Fruit fly (Drosophila melanogaster) whole organism, embryonic: ENCODE measurements around the gene sick.
A peak's percentile ranks its signal among the peaks of the same experiment; 100 is the strongest.

Source experiments
- Abd-B ChIP-seq: fragments of 200-800 bp; sonication (Bioruptor generic); optimal IDR thresholded peaks from 2 replicates; lab custom pipeline; 2018; ENCODE audit warnings: missing biosample characterization, mild to moderate bottlenecking, missing genetic modification characterization, moderate library complexity
- Bdp1 ChIP-seq: fragments of 200-800 bp; sonication (Bioruptor generic); optimal IDR thresholded peaks from 3 replicates; lab custom pipeline; 2016; ENCODE audit warnings: missing biosample characterization, missing genetic modification characterization
- CG10366 ChIP-seq: fragments of 200-800 bp; sonication (Bioruptor generic); IDR thresholded peaks from 2 replicates; pipeline ENCODE4 v1.3.6; 2022; ENCODE audit warnings: missing biosample characterization, missing genetic modification characterization
- CG10462 ChIP-seq: fragments of 200-800 bp; sonication (Bioruptor generic); optimal IDR thresholded peaks from 2 replicates; lab custom pipeline; 2016; ENCODE audit warnings: missing biosample characterization, missing genetic modification characterization
- CG10654 ChIP-seq: fragments of 200-800 bp; sonication (Bioruptor generic); optimal IDR thresholded peaks from 2 replicates; lab custom pipeline; 2016; ENCODE audit warnings: missing biosample characterization, missing genetic modification characterization
- CG11456 ChIP-seq: fragments of 200-800 bp; sonication (Bioruptor generic); IDR thresholded peaks from 3 replicates; pipeline ENCODE4 v1.3.6; 2022; ENCODE audit warnings: missing biosample characterization, missing genetic modification characterization
- CG12219 ChIP-seq: fragments of 200-800 bp; sonication (Bioruptor generic); optimal IDR thresholded peaks from 3 replicates; lab custom pipeline; 2018; ENCODE audit warnings: missing biosample characterization, mild to moderate bottlenecking, missing genetic modification characterization
- CG12299 ChIP-seq: fragments of 200-800 bp; sonication (Bioruptor generic); optimal IDR thresholded peaks from 2 replicates; lab custom pipeline; 2018; ENCODE audit warnings: missing biosample characterization, mild to moderate bottlenecking, missing genetic modification characterization
- CG14014 ChIP-seq: fragments of 200-800 bp; sonication (Bioruptor generic); IDR thresholded peaks from 2 replicates; pipeline ENCODE4 v1.3.6; 2022; ENCODE audit warnings: missing biosample characterization, missing genetic modification characterization
- CG18262 ChIP-seq: fragments of 200-800 bp; optimal IDR thresholded peaks from 3 replicates; lab custom pipeline; 2019; ENCODE audit warnings: missing biosample characterization, mild to moderate bottlenecking, missing genetic modification characterization, moderate library complexity
- CG2116 ChIP-seq: fragments of 200-800 bp; sonication (Bioruptor generic); optimal IDR thresholded peaks from 3 replicates; lab custom pipeline; 2018; ENCODE audit warnings: missing biosample characterization, mild to moderate bottlenecking, missing genetic modification characterization
- CG30403 ChIP-seq: fragments of 200-800 bp; sonication (Bioruptor generic); optimal IDR thresholded peaks from 3 replicates; lab custom pipeline; 2016; ENCODE audit warnings: missing biosample characterization, missing genetic modification characterization
- CG31441 ChIP-seq: fragments of 200-800 bp; sonication (Bioruptor generic); IDR thresholded peaks from 2 replicates; pipeline ENCODE4 v1.3.6; 2022; ENCODE audit warnings: missing biosample characterization, missing genetic modification characterization
- CG33213 ChIP-seq: fragments of 200-800 bp; sonication (Bioruptor generic); optimal IDR thresholded peaks from 3 replicates; lab custom pipeline; 2016; ENCODE audit warnings: missing biosample characterization, missing genetic modification characterization
- CG42726 ChIP-seq: fragments of 200-800 bp; sonication (Bioruptor generic); IDR thresholded peaks from 2 replicates; pipeline ENCODE4 v1.3.6; 2022; ENCODE audit warnings: missing biosample characterization, missing genetic modification characterization; ENCODE audit not compliant: partially characterized antibody
- CG4328 ChIP-seq: fragments of 200-800 bp; sonication (Bioruptor generic); optimal IDR thresholded peaks from 3 replicates; lab custom pipeline; 2017; ENCODE audit warnings: missing biosample characterization, missing genetic modification reagents, missing genetic modification characterization
- CG4707 ChIP-seq: fragments of 200-800 bp; sonication (Bioruptor generic); optimal IDR thresholded peaks from 2 replicates; lab custom pipeline; 2018; ENCODE audit warnings: missing biosample characterization, mild to moderate bottlenecking, missing genetic modification characterization, moderate library complexity
- CG5180 ChIP-seq: fragments of 200-800 bp; sonication (Bioruptor generic); optimal IDR thresholded peaks from 3 replicates; lab custom pipeline; 2017; ENCODE audit warnings: missing biosample characterization, missing genetic modification characterization, mild to moderate bottlenecking, moderate library complexity, missing genetic modification reagents
- CG5245 ChIP-seq: fragments of 200-800 bp; sonication (Bioruptor generic); optimal IDR thresholded peaks from 3 replicates; lab custom pipeline; 2016; ENCODE audit warnings: missing biosample characterization, missing genetic modification characterization
- CG6765 ChIP-seq: fragments of 200-800 bp; sonication (Bioruptor generic); optimal IDR thresholded peaks from 3 replicates; lab custom pipeline; 2017; ENCODE audit warnings: missing biosample characterization, mild to moderate bottlenecking, missing genetic modification characterization
- CG7357 ChIP-seq: fragments of 200-800 bp; sonication (Bioruptor generic); IDR thresholded peaks from 3 replicates; pipeline ENCODE4 v1.3.6; 2022; ENCODE audit warnings: missing biosample characterization, missing genetic modification characterization
- CG7556 ChIP-seq: fragments of 200-800 bp; sonication (Bioruptor generic); optimal IDR thresholded peaks from 2 replicates; lab custom pipeline; 2017; ENCODE audit warnings: missing biosample characterization, mild to moderate bottlenecking, missing genetic modification characterization
- CG9932 ChIP-seq: fragments of 200-800 bp; sonication (Bioruptor generic); IDR thresholded peaks from 2 replicates; pipeline ENCODE4 v1.3.6; 2022; ENCODE audit warnings: missing biosample characterization, missing genetic modification characterization
- CoRest ChIP-seq: fragments of 200-800 bp; sonication (Bioruptor generic); optimal IDR thresholded peaks from 3 replicates; lab custom pipeline; 2018; ENCODE audit warnings: missing biosample characterization, mild to moderate bottlenecking, missing genetic modification characterization, moderate library complexity
- CrebB ChIP-seq: fragments of 200-800 bp; sonication (Bioruptor generic); optimal IDR thresholded peaks from 3 replicates; lab custom pipeline; 2018; ENCODE audit warnings: missing biosample characterization, mild to moderate bottlenecking, missing genetic modification characterization
- Dbx ChIP-seq: fragments of 200-800 bp; sonication (Bioruptor generic); IDR thresholded peaks from 3 replicates; pipeline ENCODE4 v1.3.6; 2022; ENCODE audit warnings: missing biosample characterization, missing genetic modification characterization
- Doc2 ChIP-seq: fragments of 200-800 bp; sonication (Bioruptor generic); IDR thresholded peaks from 2 replicates; pipeline ENCODE4 v1.3.6; 2022; ENCODE audit warnings: missing biosample characterization, missing genetic modification characterization
- Dp ChIP-seq: fragments of 200-800 bp; sonication (Bioruptor generic); optimal IDR thresholded peaks from 2 replicates; lab custom pipeline; 2018; ENCODE audit warnings: missing biosample characterization, mild to moderate bottlenecking, missing genetic modification characterization, moderate library complexity
- Dref ChIP-seq: fragments of 200-800 bp; sonication (Bioruptor generic); IDR thresholded peaks from 2 replicates; pipeline ENCODE4 v1.3.6; 2022; ENCODE audit warnings: missing biosample characterization, missing genetic modification characterization
- E2f2 ChIP-seq: fragments of 200-800 bp; sonication (Bioruptor generic); IDR thresholded peaks from 2 replicates; pipeline ENCODE4 v1.3.6; 2022; ENCODE audit warnings: missing biosample characterization, missing genetic modification characterization
- Hand ChIP-seq: fragments of 200-800 bp; sonication (Bioruptor generic); optimal IDR thresholded peaks from 2 replicates; lab custom pipeline; 2017; ENCODE audit warnings: mild to moderate bottlenecking, missing biosample characterization, missing genetic modification reagents, missing genetic modification characterization
- HmgZ ChIP-seq: fragments of 200-800 bp; sonication (Bioruptor generic); optimal IDR thresholded peaks from 2 replicates; lab custom pipeline; 2018; ENCODE audit warnings: missing biosample characterization, mild to moderate bottlenecking, missing genetic modification characterization
- crp ChIP-seq, 2 experiments: fragments of 200-800 bp; sonication (Bioruptor generic); optimal IDR thresholded peaks; 2 replicates in 1 of 2; 3 replicates in 1 of 2; lab custom pipeline; 2017; ENCODE audit warnings: missing biosample characterization in 2 of 2, missing genetic modification characterization in 2 of 2, mild to moderate bottlenecking in 1 of 2, moderate library complexity in 1 of 2
- disco-r ChIP-seq: fragments of 200-800 bp; sonication (Bioruptor generic); optimal IDR thresholded peaks from 2 replicates; lab custom pipeline; 2016; ENCODE audit warnings: missing biosample characterization, missing genetic modification characterization
- exex ChIP-seq: fragments of 200-800 bp; sonication (Bioruptor generic); optimal IDR thresholded peaks from 4 replicates; lab custom pipeline; 2018; ENCODE audit warnings: missing biosample characterization, mild to moderate bottlenecking, missing genetic modification characterization, moderate library complexity
- klu ChIP-seq: fragments of 200-800 bp; sonication (Bioruptor generic); IDR thresholded peaks from 2 replicates; pipeline ENCODE4 v1.3.6; 2022; ENCODE audit warnings: missing biosample characterization, missing genetic modification characterization
- lab ChIP-seq: fragments of 200-800 bp; sonication (Bioruptor generic); optimal IDR thresholded peaks from 3 replicates; lab custom pipeline; 2017; ENCODE audit warnings: missing biosample characterization, missing genetic modification characterization, mild to moderate bottlenecking, moderate library complexity, missing genetic modification reagents
- lola ChIP-seq, 3 experiments: fragments of >200 bp in 2 of 3; fragments of 200-800 bp in 1 of 3; sonication (Bioruptor generic) in 1 of 3; optimal IDR thresholded peaks; 2 replicates each; lab custom pipeline; 2017 to 2019; ENCODE audit warnings: missing biosample characterization in 3 of 3, missing genetic modification characterization in 3 of 3, mild to moderate bottlenecking in 1 of 3, moderate library complexity in 1 of 3
- lov ChIP-seq, 2 experiments: fragments of 200-800 bp in 1 of 2; fragments of >200 bp in 1 of 2; sonication (Bioruptor generic) in 1 of 2; IDR thresholded peaks in 1 of 2; optimal IDR thresholded peaks in 1 of 2; 2 replicates in 1 of 2; 3 replicates in 1 of 2; pipeline versions ENCODE4 v1.3.6 to Lab custom; 2017 to 2022; ENCODE audit warnings: missing biosample characterization in 1 of 2, missing genetic modification characterization in 1 of 2
- nerfin-1 ChIP-seq: fragments of 200-800 bp; sonication (Bioruptor generic); optimal IDR thresholded peaks from 3 replicates; lab custom pipeline; 2019; ENCODE audit warnings: missing biosample characterization, mild to moderate bottlenecking, missing genetic modification characterization, moderate library complexity
- nom ChIP-seq: fragments of 200-800 bp; sonication (Bioruptor generic); optimal IDR thresholded peaks from 2 replicates; lab custom pipeline; 2017; ENCODE audit warnings: missing biosample characterization, missing genetic modification characterization, mild to moderate bottlenecking, moderate library complexity, missing genetic modification reagents
- org-1 ChIP-seq: fragments of 200-800 bp; sonication (Bioruptor generic); optimal IDR thresholded peaks from 2 replicates; lab custom pipeline; 2017; ENCODE audit warnings: missing biosample characterization, missing genetic modification characterization
- phol ChIP-seq: fragments of 200-800 bp; sonication (Bioruptor generic); optimal IDR thresholded peaks from 3 replicates; lab custom pipeline; 2018; ENCODE audit warnings: missing biosample characterization, mild to moderate bottlenecking, missing genetic modification characterization, moderate library complexity
- pros ChIP-seq: fragments of 200-800 bp; sonication (Bioruptor generic); optimal IDR thresholded peaks from 3 replicates; lab custom pipeline; 2019; ENCODE audit warnings: missing biosample characterization, mild to moderate bottlenecking, missing genetic modification characterization, moderate library complexity
- repo ChIP-seq: fragments of 200-800 bp; sonication (Bioruptor generic); optimal IDR thresholded peaks from 2 replicates; lab custom pipeline; 2016; ENCODE audit warnings: missing biosample characterization, missing genetic modification characterization
- rib ChIP-seq: fragments of 200-800 bp; sonication (Bioruptor generic); IDR thresholded peaks from 2 replicates; pipeline ENCODE4 v1.3.6; 2022; ENCODE audit warnings: missing biosample characterization, missing genetic modification characterization
- row ChIP-seq: fragments of 200-800 bp; sonication (Bioruptor generic); IDR thresholded peaks from 3 replicates; pipeline ENCODE4 v1.3.6; 2022; ENCODE audit warnings: missing biosample characterization, missing genetic modification characterization
- schlank ChIP-seq: fragments of 200-800 bp; sonication (Bioruptor generic); optimal IDR thresholded peaks from 2 replicates; lab custom pipeline; 2018; ENCODE audit warnings: missing biosample characterization, mild to moderate bottlenecking, missing genetic modification characterization
- tap ChIP-seq: fragments of 200-800 bp; optimal IDR thresholded peaks from 3 replicates; lab custom pipeline; 2019; ENCODE audit warnings: missing biosample characterization, mild to moderate bottlenecking, missing genetic modification characterization, moderate library complexity
- toy ChIP-seq: fragments of 200-800 bp; sonication (Bioruptor generic); IDR thresholded peaks from 2 replicates; pipeline ENCODE4 v1.3.6; 2022; ENCODE audit warnings: missing biosample characterization, missing genetic modification characterization

The sick gene

DNA sequence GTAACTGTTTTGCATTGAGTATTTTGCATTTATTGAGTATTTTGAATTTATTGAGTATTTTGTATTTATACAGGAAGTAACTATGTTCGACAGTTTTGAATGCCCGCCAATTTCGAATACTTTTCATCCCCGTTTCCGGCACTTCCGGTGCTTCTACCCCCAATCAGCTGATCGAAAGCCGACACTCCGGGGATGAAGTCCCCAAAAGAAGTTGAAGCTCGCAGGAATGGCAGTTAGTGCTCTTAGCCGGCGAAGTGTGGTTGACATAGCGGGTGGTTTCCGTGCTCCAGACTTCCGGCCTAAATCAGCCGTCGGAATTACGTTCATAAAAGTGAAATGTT, at the start of gene sick:
Gene sick (plus strand): TSS at position 255 of the 341 bp plus-strand sequence.
- TF ChIP-seq CG10462 (peak; percentile 7), Abd-B (no peak), CG42726 (no peak), lov (optimal IDR thresholded peaks at IDR 0.05; lab: Kevin White, UChicago) (no peak), lov (GFP tag; IDR thresholded peaks at IDR 0.05; lab: Robert Waterston, UW) (0 out of 3 replicates have a peak, but pooled peaks have one; percentile 3), tap (tag; lab: Kevin White, UChicago) (no peak), CrebB (tag; lab: Kevin White, UChicago) (peak; percentile 34), exex (no peak), klu (GFP tag; lab: Robert Waterston, UW) (no peak), schlank (peak; percentile 18), CG4328 (GFP tag; lab: Kevin White, UChicago) (peak; percentile 44), lola (GFP tag; optimal IDR thresholded peaks at IDR 0.05; lab: Kevin White, UChicago) (peak in 1 of 3 experiments; percentile 28), toy (GFP tag; lab: Robert Waterston, UW) (no peak), nom (GFP tag; lab: Kevin White, UChicago) (no peak), Hand (peak; percentile 16), CG14014 (GFP tag; lab: Robert Waterston, UW) (no peak), CG5180 (GFP tag; lab: Kevin White, UChicago) (no peak), disco-r (no peak), CG10654 (GFP tag; lab: Kevin White, UChicago) (no peak), rib (GFP tag; lab: Robert Waterston, UW) (no peak), CG31441 (GFP tag; lab: Robert Waterston, UW) (0 out of 2 replicates have a peak, but pooled peaks have one; percentile 39), CG4707 (peak; percentile 3), Bdp1 (GFP tag; lab: Kevin White, UChicago) (no peak), phol (tag; lab: Kevin White, UChicago) (peak; percentile 0), CG9932 (GFP tag; lab: Robert Waterston, UW) (no peak), CG11456 (GFP tag; lab: Robert Waterston, UW) (no peak), CG7357 (GFP tag; lab: Robert Waterston, UW) (0 out of 3 replicates have a peak, but pooled peaks have one; percentile 1), CG2116 (GFP tag; lab: Kevin White, UChicago) (peak; percentile 64), CG5245 (GFP tag; lab: Kevin White, UChicago) (no peak), lab (GFP tag; lab: Kevin White, UChicago) (peak; percentile 70), org-1 (GFP tag; lab: Kevin White, UChicago) (no peak), CG12299 (tag; lab: Kevin White, UChicago) (no peak), CG18262 (tag; lab: Kevin White, UChicago) (peak; percentile 23), CoRest (tag; lab: Kevin White, UChicago) (peak; percentile 9), CG10366 (no peak), CG7556 (GFP tag; lab: Kevin White, UChicago) (peak; percentile 26), CG30403 (GFP tag; lab: Kevin White, UChicago) (peak; percentile 4), HmgZ (tag; lab: Kevin White, UChicago) (no peak), Doc2 (no peak), Dp (GFP tag; lab: Kevin White, UChicago) (peak; percentile 43), E2f2 (GFP tag; lab: Robert Waterston, UW) (peak; percentile 54), CG12219 (GFP tag; lab: Kevin White, UChicago) (peak; percentile 32), repo (GFP tag; lab: Kevin White, UChicago) (no peak), CG33213 (no peak), Dbx (no peak), CG6765 (GFP tag; lab: Kevin White, UChicago) (peak; percentile 80), crp (GFP tag; optimal IDR thresholded peaks at IDR 0.05; lab: Kevin White, UChicago) (peak in 1 of 2 experiments; percentile 70), pros (GFP tag; lab: Kevin White, UChicago) (no peak), Dref (GFP tag; lab: Robert Waterston, UW) (no peak), row (GFP tag; lab: Robert Waterston, UW) (no peak; the same call in 2 of the 3 replicates), nerfin-1 (tag; lab: Kevin White, UChicago) (peak; percentile 19)
